Worm (Caenorhabditis elegans): ENCODE measurements around the gene B0024.15.

Gene B0024.15

ce11 chrV:10289743-10290142, at the start of gene B0024.15:
Gene B0024.15 (plus strand): TSS chrV:10290043.
- TF ChIP-seq dao-5 (tag; optimal IDR thresholded peaks at IDR 0.05) (no peak), W03F9.2 (tag; optimal IDR thresholded peaks at IDR 0.05) (no peak), him-1 (tag; optimal IDR thresholded peaks at IDR 0.05) (no peak)

- TF ChIP-seq him-1 (tag; optimal IDR thresholded peaks at IDR 0.05): no peak
- TF ChIP-seq W03F9.2 (tag; optimal IDR thresholded peaks at IDR 0.05): no peak
- TF ChIP-seq dao-5 (tag; optimal IDR thresholded peaks at IDR 0.05): no peak
Measured at ce11 chrV:10241121-10241803, 48.6 kb upstream of the B0024.15 start, which contains the start of the genes C12D8.21 and col-148. Gene C12D8.21 (minus strand): TSS chrV:10241188. Gene col-148 (plus strand): TSS chrV:10241753.

- TF ChIP-seq him-1 (tag; optimal IDR thresholded peaks at IDR 0.05): no peak
- TF ChIP-seq W03F9.2 (tag; optimal IDR thresholded peaks at IDR 0.05): no peak
- no peak for TF ChIP-seq dao-5 (tag; optimal IDR thresholded peaks at IDR 0.05)
Measured at ce11 chrV:10243105-10243504, 46.7 kb upstream of the B0024.15 start, which contains the start of gene C12D8.9. Gene C12D8.9 (minus strand): TSS chrV:10243205.

- TF ChIP-seq him-1 (tag; optimal IDR thresholded peaks at IDR 0.05) (no peak), dao-5 (tag; optimal IDR thresholded peaks at IDR 0.05) (no peak), W03F9.2 (tag; optimal IDR thresholded peaks at IDR 0.05) (no peak)
Measured at ce11 chrV:10244018-10244720, 45.7 kb upstream of the B0024.15 start.

ce11 chrV:10245615-10246014, 44.2 kb upstream of the B0024.15 start:
- no peak for TF ChIP-seq him-1 (tag; optimal IDR thresholded peaks at IDR 0.05)
- TF ChIP-seq dao-5 (tag; optimal IDR thresholded peaks at IDR 0.05): no peak
- no peak for TF ChIP-seq W03F9.2 (tag; optimal IDR thresholded peaks at IDR 0.05)

- TF ChIP-seq W03F9.2 (tag; optimal IDR thresholded peaks at IDR 0.05) (no peak), him-1 (tag; optimal IDR thresholded peaks at IDR 0.05) (no peak), dao-5 (tag; optimal IDR thresholded peaks at IDR 0.05) (no peak)
Measured at ce11 chrV:10246443-10246885, 43.4 kb upstream of the B0024.15 start.

- TF ChIP-seq W03F9.2 (tag; optimal IDR thresholded peaks at IDR 0.05) (no peak), dao-5 (tag; optimal IDR thresholded peaks at IDR 0.05) (no peak), him-1 (tag; optimal IDR thresholded peaks at IDR 0.05) (no peak)
Measured at ce11 chrV:10246967-10247366, 42.9 kb upstream of the B0024.15 start.

- TF ChIP-seq him-1 (tag; optimal IDR thresholded peaks at IDR 0.05) (no peak), W03F9.2 (tag; optimal IDR thresholded peaks at IDR 0.05) (no peak), dao-5 (tag; optimal IDR thresholded peaks at IDR 0.05) (no peak)
Measured at ce11 chrV:10247673-10248239, 42.1 kb upstream of the B0024.15 start.

- TF ChIP-seq W03F9.2 (tag; optimal IDR thresholded peaks at IDR 0.05) (no peak), him-1 (tag; optimal IDR thresholded peaks at IDR 0.05) (no peak), dao-5 (tag; optimal IDR thresholded peaks at IDR 0.05) (no peak)
Measured at ce11 chrV:10248255-10248979, 41.4 kb upstream of the B0024.15 start, which contains the start of gene akt-1. Gene akt-1 (plus strand): TSS chrV:10248905.

ce11 chrV:10249515-10249914, 40.3 kb upstream of the B0024.15 start:
- TF ChIP-seq W03F9.2 (tag; optimal IDR thresholded peaks at IDR 0.05) (no peak), dao-5 (tag; optimal IDR thresholded peaks at IDR 0.05) (no peak), him-1 (tag; optimal IDR thresholded peaks at IDR 0.05) (no peak)

- TF ChIP-seq him-1 (tag; optimal IDR thresholded peaks at IDR 0.05) (no peak), W03F9.2 (tag; optimal IDR thresholded peaks at IDR 0.05) (no peak), dao-5 (tag; optimal IDR thresholded peaks at IDR 0.05) (no peak)
Measured at ce11 chrV:10252682-10253081, 37.2 kb upstream of the B0024.15 start.

ce11 chrV:10255005-10255472, 34.8 kb upstream of the B0024.15 start, which contains the start of gene rop-1:
Gene rop-1 (minus strand): TSS chrV:10255055.
- TF ChIP-seq W03F9.2 (tag; optimal IDR thresholded peaks at IDR 0.05) (no peak), him-1 (tag; optimal IDR thresholded peaks at IDR 0.05) (no peak), dao-5 (tag; optimal IDR thresholded peaks at IDR 0.05) (no peak)

ce11 chrV:10256050-10256449, 33.8 kb upstream of the B0024.15 start, which contains the start of gene nhr-232:
Gene nhr-232 (plus strand): TSS chrV:10256170.
- TF ChIP-seq W03F9.2 (tag; optimal IDR thresholded peaks at IDR 0.05): no peak
- TF ChIP-seq dao-5 (tag; optimal IDR thresholded peaks at IDR 0.05): no peak
- no peak for TF ChIP-seq him-1 (tag; optimal IDR thresholded peaks at IDR 0.05)
